Worm (Caenorhabditis elegans): ENCODE results near the gene fbxa-90.

DNA sequence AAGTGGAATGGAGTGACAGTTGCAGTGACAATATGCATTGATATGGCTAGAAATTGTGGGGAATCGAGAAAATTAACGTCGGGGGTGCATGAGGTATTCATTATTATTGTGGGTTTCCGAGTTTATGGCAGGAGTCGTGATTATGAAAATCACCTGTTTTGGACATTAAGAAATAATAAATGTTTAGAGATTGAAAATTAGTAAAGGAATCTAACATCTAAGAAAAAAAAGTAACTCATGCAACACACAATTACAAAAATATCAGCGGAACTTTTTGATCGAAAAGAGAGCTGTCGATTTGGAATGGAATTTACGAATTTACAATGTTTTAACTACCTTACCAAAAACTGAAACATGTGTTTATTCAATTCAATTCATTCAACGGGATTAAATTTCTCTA lies 11.8 kb upstream of the fbxa-90 start, which contains the start of gene srh-206:
- TF ChIP-seq klf-2 (GFP tag; conservative IDR thresholded peaks at IDR 0.05), result no peak
- no peak for TF ChIP-seq flt-1 (GFP tag; IDR thresholded peaks at IDR 0.05)
- TF ChIP-seq med-1 (GFP tag; optimal IDR thresholded peaks at IDR 0.05; ENCODE audit: insufficient read depth), result no peak
- TF ChIP-seq cog-1 (tag; optimal IDR thresholded peaks at IDR 0.05), result no peak
- TF ChIP-seq ztf-23 (GFP tag; IDR thresholded peaks at IDR 0.05), result no peak
- TF ChIP-seq ztf-29 (GFP tag; IDR thresholded peaks at IDR 0.05), result no peak

Measured in whole organism, midembryonic.